Fruit fly (Drosophila melanogaster) whole organism, adult: ENCODE measurements around the gene smash.

Experiments used
- Clk ChIP-seq: fragments of 200-800 bp; sonication (Bioruptor generic); optimal IDR thresholded peaks from 2 replicates; lab custom pipeline; 2017; ENCODE audit warnings: missing biosample characterization, missing genetic modification characterization
- Crg-1 ChIP-seq: fragments of 200-800 bp; sonication (Bioruptor generic); optimal IDR thresholded peaks from 2 replicates; lab custom pipeline; 2016; ENCODE audit warnings: missing biosample characterization, missing genetic modification characterization
- kay ChIP-seq: fragments of 200-800 bp; sonication (Bioruptor generic); peaks from one replicate; lab custom pipeline; 2016; ENCODE audit warnings: missing biosample characterization, missing genetic modification characterization, borderline replicate concordance

- TF ChIP-seq Crg-1 (GFP tag; lab: Kevin White, UChicago) (no peak), Clk (no peak), kay (GFP tag; lab: Kevin White, UChicago) (no peak)
Measured at dm6 chr3R:4632639-4633038, 26.7 kb upstream of the smash start.
